Worm (Caenorhabditis elegans) whole organism, young adult: ENCODE results near the gene Y41E3.19.

Experiments
- C06A6.2 ChIP-seq: fragments of 200-800 bp; sonication (Bioruptor generic); conservative IDR thresholded peaks from 2 replicates; pipeline ENCODE4 v1.3.6; 2022; ENCODE audit warnings: missing genetic modification characterization, missing compliant biosample characterization
- F39B2.1 ChIP-seq: fragments of 200-800 bp; sonication (Bioruptor generic); IDR thresholded peaks from 2 replicates; pipeline ENCODE4 v1.3.6; 2022; ENCODE audit warnings: missing genetic modification reagents, missing genetic modification characterization, missing compliant biosample characterization
- attf-6 ChIP-seq: fragments of 200-800 bp; sonication (Bioruptor generic); IDR thresholded peaks from 2 replicates; pipeline ENCODE4 v1.3.6; 2022; ENCODE audit warnings: missing genetic modification reagents, missing genetic modification characterization, missing compliant biosample characterization
- hmg-20 ChIP-seq: fragments of 200-800 bp; sonication (Bioruptor generic); IDR thresholded peaks from 2 replicates; pipeline ENCODE4 v1.3.6; 2022; ENCODE audit warnings: missing genetic modification reagents, missing genetic modification characterization, missing compliant biosample characterization
- let-607 ChIP-seq, 2 experiments: fragments of 200-800 bp in 1 of 2; sonication (Bioruptor generic) in 1 of 2; sonication (generic microtip) in 1 of 2; optimal IDR thresholded peaks; 2 replicates each; lab custom pipeline; 2016 to 2018; ENCODE audit warnings: mild to moderate bottlenecking in 2 of 2, missing compliant biosample characterization in 2 of 2, missing genetic modification characterization in 2 of 2, moderate library complexity in 2 of 2, missing genotype in 1 of 2
- snpc-4 ChIP-seq, 5 experiments: fragments of 150-350 bp in 1 of 5; sonication (generic microtip) in 4 of 5; optimal IDR thresholded peaks; 2 replicates each; lab custom pipeline; 2014 to 2018; ENCODE audit warnings: missing genetic modification characterization in 5 of 5, missing biosample characterization in 3 of 5, antibody characterized with exemption in 2 of 5, mild to moderate bottlenecking in 2 of 5, missing compliant biosample characterization in 2 of 5, missing genotype in 2 of 5, moderate library complexity in 2 of 5, missing genetic modification reagents in 1 of 5
- ztf-25 ChIP-seq: fragments of 200-800 bp; sonication (Bioruptor generic); IDR thresholded peaks from 2 replicates; pipeline ENCODE4 v1.3.6; 2022; ENCODE audit warnings: missing genetic modification reagents, missing genetic modification characterization, missing compliant biosample characterization

- no peak for TF ChIP-seq hmg-20 (GFP tag; lab: Robert Waterston, UW)
- TF ChIP-seq C06A6.2 (GFP tag; lab: Robert Waterston, UW), result no peak
- TF ChIP-seq attf-6, result peak; percentile 64; the same call in 1 of the 2 replicates
- no peak for TF ChIP-seq ztf-25
- no peak for TF ChIP-seq F39B2.1 (GFP tag; lab: Robert Waterston, UW)
- TF ChIP-seq let-607 (tag; optimal IDR thresholded peaks at IDR 0.05; lab: Kevin White, UChicago), result peak; percentile 9 to 77
- TF ChIP-seq snpc-4 (GFP tag; optimal IDR thresholded peaks at IDR 0.05; lab: Kevin White, UChicago), result peak; percentile 68
- TF ChIP-seq snpc-4 (tag; optimal IDR thresholded peaks at IDR 0.05; lab: Kevin White, UChicago), result peak in 3 of 4 experiments; percentile 80 to 88 (median 87)
Observed at ce11 chrIV:15036974-15037373, 19.0 kb upstream of the Y41E3.19 start, which contains the start of gene eef-1B.2.
